In the genomic region with DNA sequence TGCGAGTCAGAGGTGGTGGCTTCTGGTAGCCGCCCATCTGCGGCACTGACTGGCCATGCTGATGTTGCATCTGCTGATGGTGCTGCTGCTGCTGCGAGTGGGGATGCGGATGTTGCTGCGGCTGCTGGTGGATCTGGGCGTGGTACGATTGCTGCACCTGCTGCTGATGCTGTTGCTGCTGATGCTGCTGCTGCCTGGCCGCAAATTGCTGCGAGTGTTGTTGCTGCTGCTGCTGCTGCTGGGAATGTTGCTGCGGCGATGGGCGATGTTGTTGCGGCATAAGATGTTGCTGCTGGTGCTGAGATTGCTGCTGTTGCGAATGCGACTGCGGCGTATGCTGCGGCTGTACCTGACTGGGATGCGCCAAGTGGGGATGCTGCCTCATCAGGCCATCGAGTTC, we compare ENCODE assay signal across 2 fruit fly cellular contexts.
TF ChIP-seq lines count a peak whose summit lies in the region.

No protein-coding gene starts in this region.

- no peak for TF ChIP-seq CTCF in whole organism, embryonic (GFP tag; optimal IDR thresholded peaks at IDR 0.05; lab: Kevin White, UChicago)

TF ChIP-seq in whole organism, embryonic, 481 proteins besides CTCF, POLR2A, EP300 and RAD21:
- no peak for TF ChIP-seq chm (GFP tag; IDR thresholded peaks at IDR 0.05; lab: Robert Waterston, UW)
- TF ChIP-seq Dfd (GFP tag; optimal IDR thresholded peaks at IDR 0.05; lab: Kevin White, UChicago): peak in 1 of 2 experiments; percentile 84
- no peak for TF ChIP-seq NC2α (GFP tag; optimal IDR thresholded peaks at IDR 0.05; lab: Kevin White, UChicago)
- TF ChIP-seq CG13624 (GFP tag; optimal IDR thresholded peaks at IDR 0.05; lab: Kevin White, UChicago): no peak
- no peak for TF ChIP-seq Hr3 (GFP tag; optimal IDR thresholded peaks at IDR 0.05; lab: Kevin White, UChicago)
- peak; percentile 57 for TF ChIP-seq CG8478 (optimal IDR thresholded peaks at IDR 0.05; lab: Kevin White, UChicago)
- TF ChIP-seq CG15514 (GFP tag; optimal IDR thresholded peaks at IDR 0.05; lab: Kevin White, UChicago): no peak
- 0 out of 2 replicates have a peak, but pooled peaks have one; percentile 8 for TF ChIP-seq CG9215 (GFP tag; IDR thresholded peaks at IDR 0.05; lab: Robert Waterston, UW)

TF ChIP-seq in whole organism, wandering third instar larva, 38 proteins besides CTCF, POLR2A, EP300 and RAD21:
- no peak for TF ChIP-seq lola (GFP tag; optimal IDR thresholded peaks at IDR 0.05; lab: Kevin White, UChicago)
- TF ChIP-seq Dfd (GFP tag; optimal IDR thresholded peaks at IDR 0.05; lab: Kevin White, UChicago): peak; percentile 95
